Worm (Caenorhabditis elegans): ENCODE data around the gene str-13.

Gene str-13

DNA sequence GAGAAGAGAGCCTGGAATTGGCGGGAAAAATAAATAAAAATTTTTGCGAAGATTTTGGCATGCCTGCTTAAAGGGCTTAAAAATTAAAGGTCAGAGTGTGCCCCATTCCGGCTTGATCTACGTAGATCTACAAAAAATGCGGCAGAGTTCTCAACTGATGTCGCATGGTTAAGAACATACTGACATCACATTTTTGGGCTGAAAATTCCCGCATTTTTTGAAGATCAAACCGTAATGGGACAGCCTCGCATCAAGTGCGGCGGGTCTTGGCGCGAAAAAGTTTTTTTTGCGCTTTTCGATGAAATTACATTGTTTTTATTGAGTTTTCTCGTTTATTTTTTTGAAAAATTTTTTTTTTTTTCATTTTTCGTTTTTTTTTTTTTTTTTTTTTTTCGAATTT lies 36.1 kb downstream of the str-13 start:
- TF ChIP-seq nhr-23 (tag; optimal IDR thresholded peaks at IDR 0.05) (no peak), nhr-6 (tag; optimal IDR thresholded peaks at IDR 0.05) (no peak), mbf-1 (tag; optimal IDR thresholded peaks at IDR 0.05) (no peak), elt-1 (tag; optimal IDR thresholded peaks at IDR 0.05) (no peak), unc-62 (GFP tag; optimal IDR thresholded peaks at IDR 0.05) (no peak), nhr-237 (tag; optimal IDR thresholded peaks at IDR 0.05) (no peak), alr-1 (tag; optimal IDR thresholded peaks at IDR 0.05) (no peak), ztf-11 (tag; optimal IDR thresholded peaks at IDR 0.05) (no peak), sma-9 (GFP tag; optimal IDR thresholded peaks at IDR 0.05) (no peak), sma-9 (tag; optimal IDR thresholded peaks at IDR 0.05) (no peak), nhr-11 (tag; optimal IDR thresholded peaks at IDR 0.05) (no peak), ZK546.5 (tag; optimal IDR thresholded peaks at IDR 0.05) (no peak), skn-1 (tag; optimal IDR thresholded peaks at IDR 0.05) (no peak), ceh-16 (tag; optimal IDR thresholded peaks at IDR 0.05) (no peak), nhr-25 (tag; optimal IDR thresholded peaks at IDR 0.05) (no peak), elt-3 (tag; optimal IDR thresholded peaks at IDR 0.05) (no peak), C34F6.9 (tag; optimal IDR thresholded peaks at IDR 0.05) (no peak), zag-1 (tag; optimal IDR thresholded peaks at IDR 0.05) (no peak), mab-5 (tag; optimal IDR thresholded peaks at IDR 0.05) (no peak)

- TF ChIP-seq nhr-21 (tag; optimal IDR thresholded peaks at IDR 0.05): no peak
These were observed 36.5 kb downstream of the str-13 start for ce11 chrV:2690478-2690877.

- TF ChIP-seq dmd-4 (tag; optimal IDR thresholded peaks at IDR 0.05) (no peak), blmp-1 (tag; optimal IDR thresholded peaks at IDR 0.05; ENCODE audit: insufficient read depth) (no peak), aly-2 (tag; optimal IDR thresholded peaks at IDR 0.05) (no peak), nhr-77 (tag; optimal IDR thresholded peaks at IDR 0.05) (no peak), ztf-1 (GFP tag; conservative IDR thresholded peaks at IDR 0.05) (no peak)
These were observed 38.4 kb downstream of the str-13 start for ce11 chrV:2688562-2688961.

DNA sequence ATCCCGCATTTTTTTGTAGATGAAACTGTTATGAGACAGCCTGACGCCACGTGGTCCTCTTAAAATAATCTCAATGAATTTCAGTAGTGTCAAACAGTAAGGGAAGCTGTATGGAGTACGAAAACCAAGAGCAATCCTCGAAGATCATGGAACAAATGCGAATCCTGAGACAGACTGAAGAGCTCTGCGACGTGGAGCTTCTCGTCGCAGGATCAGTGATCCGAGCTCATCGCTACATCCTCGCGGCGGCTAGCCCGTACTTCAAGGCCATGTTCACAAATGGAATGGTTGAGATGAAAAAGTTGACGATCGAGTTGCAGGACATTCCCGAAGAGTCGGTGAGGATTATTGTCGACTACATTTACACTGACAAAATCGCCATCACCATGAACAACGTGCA lies 42.8 kb downstream of the str-13 start:
- TF ChIP-seq R02D3.7 (tag; optimal IDR thresholded peaks at IDR 0.05): no peak
- no peak for TF ChIP-seq C34F6.9 (tag; optimal IDR thresholded peaks at IDR 0.05)
- no peak for TF ChIP-seq mdl-1 (tag; optimal IDR thresholded peaks at IDR 0.05)
- no peak for TF ChIP-seq lsy-2 (tag; optimal IDR thresholded peaks at IDR 0.05)

ce11 chrV:2683497-2683896 lies 43.5 kb downstream of the str-13 start:
- TF ChIP-seq sma-3 (GFP tag; optimal IDR thresholded peaks at IDR 0.05) (no peak), ama-1 (optimal IDR thresholded peaks at IDR 0.05) (no peak), Y55F3AM.14 (GFP tag; optimal IDR thresholded peaks at IDR 0.05) (no peak), nhr-237 (tag; optimal IDR thresholded peaks at IDR 0.05) (no peak), nhr-21 (tag; optimal IDR thresholded peaks at IDR 0.05) (no peak), ceh-16 (tag; optimal IDR thresholded peaks at IDR 0.05) (no peak), nhr-77 (tag; optimal IDR thresholded peaks at IDR 0.05) (no peak), elt-3 (tag; optimal IDR thresholded peaks at IDR 0.05) (no peak), nhr-25 (tag; optimal IDR thresholded peaks at IDR 0.05) (no peak), ZK546.5 (tag; optimal IDR thresholded peaks at IDR 0.05) (no peak), gmeb-1 (tag; optimal IDR thresholded peaks at IDR 0.05) (no peak), egl-27 (tag; optimal IDR thresholded peaks at IDR 0.05) (no peak), unc-62 (GFP tag; optimal IDR thresholded peaks at IDR 0.05) (no peak), mdl-1 (tag; optimal IDR thresholded peaks at IDR 0.05) (no peak), nhr-129 (tag; optimal IDR thresholded peaks at IDR 0.05) (no peak), lsy-2 (tag; optimal IDR thresholded peaks at IDR 0.05) (no peak)

- TF ChIP-seq unc-55 (GFP tag; optimal IDR thresholded peaks at IDR 0.05) (peak; percentile 28), mbf-1 (tag; optimal IDR thresholded peaks at IDR 0.05) (no peak)
These were observed 49.4 kb downstream of the str-13 start for ce11 chrV:2677648-2678047.

Data from whole organism, L2 larva.